Worm (Caenorhabditis elegans): ENCODE measurements around the gene vps-18.

- no peak for TF ChIP-seq elt-3 (tag; optimal IDR thresholded peaks at IDR 0.05)
- no peak for TF ChIP-seq nhr-11 (tag; optimal IDR thresholded peaks at IDR 0.05)
- no peak for TF ChIP-seq aha-1 (tag; optimal IDR thresholded peaks at IDR 0.05)
- no peak for TF ChIP-seq ama-1 (optimal IDR thresholded peaks at IDR 0.05)
- no peak for TF ChIP-seq fkh-10 (GFP tag; optimal IDR thresholded peaks at IDR 0.05)
- no peak for TF ChIP-seq Y116A8C.19 (tag; optimal IDR thresholded peaks at IDR 0.05; ENCODE audit: borderline replicate concordance)
- no peak for TF ChIP-seq ces-1 (GFP tag; optimal IDR thresholded peaks at IDR 0.05)
- TF ChIP-seq unc-62 (GFP tag; optimal IDR thresholded peaks at IDR 0.05) = no peak
- TF ChIP-seq unc-130 (tag; optimal IDR thresholded peaks at IDR 0.05) = no peak
Measured at ce11 chrII:4495844-4496243, 34.9 kb downstream of the vps-18 start.
